Worm (Caenorhabditis elegans) whole organism, L1 larva: ENCODE data around the gene popl-5.

Experiments used
- C34B4.2 ChIP-seq: sonication (generic microtip); optimal IDR thresholded peaks from 2 replicates; lab custom pipeline; 2017; ENCODE audit warnings: mild to moderate bottlenecking, missing genetic modification characterization, missing compliant biosample characterization
- alr-1 ChIP-seq: fragments of 200-800 bp; sonication (Bioruptor generic); optimal IDR thresholded peaks from 2 replicates; lab custom pipeline; 2018; ENCODE audit warnings: borderline replicate concordance, mild to moderate bottlenecking, missing genetic modification characterization, missing compliant biosample characterization
- aly-2 ChIP-seq: fragments of 150-350 bp; optimal IDR thresholded peaks from 2 replicates; lab custom pipeline; 2014; ENCODE audit warnings: missing biosample characterization, missing genetic modification characterization
- ces-1 ChIP-seq: fragments of 150-350 bp; optimal IDR thresholded peaks from 2 replicates; lab custom pipeline; 2014; ENCODE audit warnings: missing biosample characterization, missing genetic modification reagents, missing genetic modification characterization
- efl-1 ChIP-seq, 4 experiments: fragments of 150-350 bp; optimal IDR thresholded peaks in 3 of 4; peaks in 1 of 4; 1 replicate in 1 of 4; 2 replicates in 3 of 4; lab custom pipeline; 2014; ENCODE audit warnings: missing biosample characterization in 2 of 4, missing genetic modification characterization in 2 of 4, missing genetic modification reagents in 2 of 4
- egl-27 ChIP-seq, 2 experiments: fragments of 150-350 bp in 1 of 2; sonication (generic microtip); optimal IDR thresholded peaks; 3 replicates each; lab custom pipeline; 2017 to 2018; ENCODE audit warnings: missing biosample characterization in 2 of 2, missing genetic modification characterization in 2 of 2, missing genetic modification reagents in 2 of 2
- elt-3 ChIP-seq, 6 experiments: fragments of 150-350 bp in 1 of 6; sonication (generic microtip); optimal IDR thresholded peaks; 2 replicates each; lab custom pipeline; 2017 to 2018; ENCODE audit warnings: missing biosample characterization in 6 of 6, missing genetic modification characterization in 6 of 6, inconsistent platforms in 1 of 6
- lin-13 ChIP-seq: fragments of 150-350 bp; optimal IDR thresholded peaks from 2 replicates; lab custom pipeline; 2014; ENCODE audit warnings: missing biosample characterization, missing genetic modification reagents, missing genetic modification characterization
- mep-1 ChIP-seq: fragments of 150-350 bp; optimal IDR thresholded peaks from 2 replicates; lab custom pipeline; 2014; ENCODE audit warnings: missing biosample characterization, missing genetic modification characterization
- nhr-20 ChIP-seq: sonication (generic microtip); optimal IDR thresholded peaks from 2 replicates; lab custom pipeline; 2016; ENCODE audit warnings: mild to moderate bottlenecking, missing genetic modification characterization, missing compliant biosample characterization
- snpc-4 ChIP-seq: fragments of 150-350 bp; optimal IDR thresholded peaks from 2 replicates; lab custom pipeline; 2014; ENCODE audit warnings: missing biosample characterization, missing genetic modification characterization
- unc-130 ChIP-seq: fragments of 150-350 bp; optimal IDR thresholded peaks from 2 replicates; lab custom pipeline; 2017; ENCODE audit warnings: missing biosample characterization, missing genetic modification characterization, inconsistent platforms
- xbp-1 ChIP-seq: sonication (generic microtip); optimal IDR thresholded peaks from 2 replicates; lab custom pipeline; 2016; ENCODE audit warnings: missing genetic modification characterization, missing compliant biosample characterization
- ztf-11 ChIP-seq, 2 experiments: sonication (generic microtip); optimal IDR thresholded peaks; 2 replicates each; lab custom pipeline; 2016 to 2017; ENCODE audit warnings: missing genetic modification characterization in 2 of 2, missing biosample characterization in 1 of 2, missing compliant biosample characterization in 1 of 2

- TF ChIP-seq aly-2 (tag; lab: Kevin White, UChicago), result no peak
- no peak for TF ChIP-seq elt-3 (tag; optimal IDR thresholded peaks at IDR 0.05; lab: Kevin White, UChicago)
- TF ChIP-seq unc-130, result no peak
- TF ChIP-seq ces-1 (GFP tag; lab: Kevin White, UChicago), result no peak
- no peak for TF ChIP-seq xbp-1 (tag; lab: Kevin White, UChicago)
- no peak for TF ChIP-seq mep-1 (tag; lab: Kevin White, UChicago)
- TF ChIP-seq C34B4.2 (tag; lab: Kevin White, UChicago), result no peak
- no peak for TF ChIP-seq efl-1 (optimal IDR thresholded peaks at IDR 0.05; lab: Kevin White, UChicago)
- TF ChIP-seq efl-1 (GFP tag; optimal IDR thresholded peaks at IDR 0.05 in 1 of 2; lab: Kevin White, UChicago), result no peak
- no peak for TF ChIP-seq snpc-4 (tag; lab: Kevin White, UChicago)
- TF ChIP-seq nhr-20 (tag; lab: Kevin White, UChicago), result no peak
- no peak for TF ChIP-seq lin-13 (GFP tag; lab: Kevin White, UChicago)
- TF ChIP-seq egl-27 (tag; optimal IDR thresholded peaks at IDR 0.05; lab: Kevin White, UChicago), result no peak
- TF ChIP-seq ztf-11 (tag; optimal IDR thresholded peaks at IDR 0.05; lab: Kevin White, UChicago), result no peak
- TF ChIP-seq alr-1, result no peak
These were observed 5.3 kb upstream of the popl-5 start for ce11 chrIII:11492489-11492888.
